Fruit fly (Drosophila melanogaster): Measurements from ENCODE around the gene Cog8.

Cog8 gene

DNA sequence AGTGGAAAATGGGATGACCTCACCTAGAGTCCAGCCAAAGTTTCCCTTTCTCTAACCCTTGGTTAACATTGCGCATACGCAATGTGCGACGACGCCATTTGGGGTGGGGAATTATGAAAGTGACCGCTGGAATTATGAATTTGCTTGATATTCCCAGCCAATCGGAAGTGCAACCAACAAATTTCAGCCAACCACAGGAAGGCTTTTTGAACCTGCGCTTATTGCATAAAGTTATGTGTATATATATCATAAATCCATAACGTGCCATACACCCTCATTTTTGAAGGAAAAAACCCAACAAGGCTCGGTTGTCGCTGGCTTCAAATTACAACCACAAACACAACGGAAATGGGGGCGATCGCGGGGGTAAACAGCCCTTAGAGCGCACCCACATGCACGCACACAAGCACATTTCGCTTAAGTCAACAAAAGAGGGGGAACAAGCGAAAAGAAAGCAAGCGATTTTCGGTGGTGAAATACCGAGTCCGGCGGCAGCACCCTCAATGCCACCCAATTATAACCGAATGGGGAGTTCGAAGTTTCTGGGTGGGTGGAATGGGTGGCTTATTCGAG is 10.2 kb downstream of the Cog8 start:
- no peak for TF ChIP-seq CG17801 (GFP tag; optimal IDR thresholded peaks at IDR 0.05; ENCODE audit: partially characterized antibody)

- no peak for TF ChIP-seq CG17801 (GFP tag; optimal IDR thresholded peaks at IDR 0.05; ENCODE audit: partially characterized antibody)
Measured at dm6 chr2L:11484407-11484806, 14.3 kb downstream of the Cog8 start, which contains the start of the genes CG43355 and sala. TSS of gene CG43355 (plus strand) at chr2L:11484707. TSS of gene sala (plus strand) at chr2L:11484707.

DNA sequence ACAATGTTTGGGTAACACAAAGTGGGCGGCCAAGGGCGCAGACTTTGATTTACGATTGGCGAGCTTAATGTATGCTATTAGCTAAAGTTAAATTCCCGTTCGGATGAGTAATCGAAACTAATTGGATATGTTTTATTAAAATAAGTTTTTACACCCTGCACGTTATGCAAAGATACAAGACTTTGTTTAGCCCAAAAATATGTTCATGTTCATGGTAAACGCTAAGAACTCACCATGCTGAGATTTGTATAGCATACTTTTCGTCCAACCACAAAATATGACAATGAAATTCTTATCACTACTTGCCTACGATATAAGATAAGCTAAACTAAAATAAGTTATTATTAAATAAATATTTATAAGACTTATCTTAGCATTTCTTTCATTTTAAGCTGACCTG is 23.8 kb downstream of the Cog8 start:
- TF ChIP-seq CG17801 (GFP tag; optimal IDR thresholded peaks at IDR 0.05; ENCODE audit: partially characterized antibody), result no peak

- no peak for TF ChIP-seq CG17801 (GFP tag; optimal IDR thresholded peaks at IDR 0.05; ENCODE audit: partially characterized antibody)
Measured at dm6 chr2L:11471979-11472514, 26.7 kb downstream of the Cog8 start.

dm6 chr2L:11469973-11470372 is 28.8 kb downstream of the Cog8 start:
- TF ChIP-seq CG17801 (GFP tag; optimal IDR thresholded peaks at IDR 0.05; ENCODE audit: partially characterized antibody), result no peak

DNA sequence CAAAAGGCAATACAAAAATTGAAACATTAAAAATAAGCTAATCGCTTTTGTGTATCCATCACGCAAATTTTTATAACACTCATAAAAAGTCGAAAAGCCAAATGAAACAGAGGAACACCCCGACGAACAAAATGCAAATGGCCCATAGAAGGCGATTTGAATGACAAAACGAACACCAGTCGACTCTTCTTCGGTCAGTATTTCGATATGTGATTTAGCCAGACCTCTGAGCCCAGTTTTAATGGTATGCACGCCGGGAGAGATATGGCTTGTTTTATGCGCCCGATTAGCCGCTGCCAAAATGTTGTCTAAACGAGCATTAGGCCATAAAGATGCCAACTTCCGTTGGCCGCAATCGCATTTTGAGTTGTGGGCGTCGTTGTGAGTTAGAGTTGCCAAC is 30.7 kb downstream of the Cog8 start:
- TF ChIP-seq CG17801 (GFP tag; optimal IDR thresholded peaks at IDR 0.05; ENCODE audit: partially characterized antibody), result no peak

dm6 chr2L:11456667-11457222 is 42.0 kb downstream of the Cog8 start:
- no peak for TF ChIP-seq CG17801 (GFP tag; optimal IDR thresholded peaks at IDR 0.05; ENCODE audit: partially characterized antibody)

DNA sequence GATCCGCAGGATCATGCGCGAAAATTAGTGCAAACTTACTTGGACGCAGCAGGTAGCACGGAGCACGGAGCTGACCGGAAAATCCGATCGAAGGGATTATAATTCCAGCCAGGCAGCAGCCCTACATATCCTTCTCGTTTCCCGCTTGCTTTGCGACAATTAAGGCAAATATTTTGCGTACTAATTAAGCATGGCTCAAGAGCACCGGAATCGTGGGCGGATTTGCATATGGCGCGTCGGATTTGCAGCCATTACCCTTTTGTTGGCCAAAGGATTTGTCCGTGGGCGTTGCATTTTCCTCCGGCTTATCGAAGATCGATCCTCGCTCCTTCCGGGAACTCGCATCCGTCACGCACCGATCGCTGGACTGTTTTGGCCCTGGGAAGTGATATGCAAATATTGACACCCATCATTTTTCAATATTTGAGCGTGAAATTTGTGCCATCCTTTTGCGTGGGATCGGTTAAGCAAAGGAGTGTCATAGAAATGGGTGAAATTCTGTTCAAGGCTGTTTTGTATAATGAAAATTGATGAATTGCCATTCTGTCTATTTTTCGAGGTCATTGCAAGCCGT is 43.1 kb downstream of the Cog8 start:
- no peak for TF ChIP-seq CG17801 (GFP tag; optimal IDR thresholded peaks at IDR 0.05; ENCODE audit: partially characterized antibody)

dm6 chr2L:11452601-11453345 is 46.0 kb downstream of the Cog8 start:
- no peak for TF ChIP-seq CG17801 (GFP tag; optimal IDR thresholded peaks at IDR 0.05; ENCODE audit: partially characterized antibody)

DNA sequence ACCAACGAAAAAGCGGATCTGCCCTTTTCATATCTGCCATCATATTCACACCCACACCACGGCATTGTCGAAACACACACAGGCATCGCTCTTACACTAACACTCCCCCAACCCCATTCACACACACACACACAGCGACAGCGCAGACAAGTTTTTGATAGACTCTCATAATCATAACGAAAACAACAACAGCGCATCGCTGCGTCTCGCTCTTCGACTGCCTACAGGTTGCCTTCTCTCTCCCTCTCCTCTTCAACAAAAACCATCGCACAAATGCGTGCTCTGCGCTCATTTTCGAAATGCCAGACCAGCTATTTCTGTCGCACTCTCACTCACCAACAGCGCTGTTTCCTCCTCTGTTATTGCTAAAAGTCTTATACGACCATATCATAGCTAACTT is 51.1 kb downstream of the Cog8 start:
- TF ChIP-seq CG17801 (GFP tag; optimal IDR thresholded peaks at IDR 0.05; ENCODE audit: partially characterized antibody), result no peak

Data from ovary, adult (tissue).